Worm (Caenorhabditis elegans): ENCODE data around the gene cpt-5.

ce11 chrV:13908120-13908915 lies 35.3 kb downstream of the cpt-5 start:
- no peak for TF ChIP-seq him-1 (tag; optimal IDR thresholded peaks at IDR 0.05)
- TF ChIP-seq dao-5 (tag; optimal IDR thresholded peaks at IDR 0.05) = no peak
- no peak for TF ChIP-seq W03F9.2 (tag; optimal IDR thresholded peaks at IDR 0.05)

Data from whole organism, L4/young adult.